Worm (Caenorhabditis elegans): ENCODE data around the gene Y27F2A.8.
"Not testable (repeated sequence)": the region's sequence is repeated elsewhere in the genome, so short reads cannot be mapped to it uniquely, and the experiment has no call there.

The Y27F2A.8 gene

ce11 chrII:3215762-3216161 lies 32.2 kb downstream of the Y27F2A.8 start, which contains the start of gene ZC239.3:
Gene ZC239.3 (plus strand): TSS chrII:3216062.
- not testable (repeated sequence) for TF ChIP-seq ceh-9, sdc-2, nhr-11 (tag; optimal IDR thresholded peaks at IDR 0.05)

- no peak for TF ChIP-seq gmeb-2 (tag; optimal IDR thresholded peaks at IDR 0.05)
Observed at ce11 chrII:3220723-3221122, 37.1 kb downstream of the Y27F2A.8 start, which contains the start of gene ZC239.22. Gene ZC239.22 (minus strand): TSS chrII:3220823.

ce11 chrII:3221730-3222129 lies 38.1 kb downstream of the Y27F2A.8 start, which contains the start of gene ZC239.14:
Gene ZC239.14 (minus strand): TSS chrII:3222034.
- no peak for TF ChIP-seq ttx-3 (tag; optimal IDR thresholded peaks at IDR 0.05)
- no peak for TF ChIP-seq ceh-9 (tag; optimal IDR thresholded peaks at IDR 0.05)
- no peak for TF ChIP-seq che-1 (tag; optimal IDR thresholded peaks at IDR 0.05)
- no peak for TF ChIP-seq hlh-6 (tag; optimal IDR thresholded peaks at IDR 0.05)
- TF ChIP-seq elt-2 (tag; optimal IDR thresholded peaks at IDR 0.05) = no peak

- TF ChIP-seq T23F11.4 (GFP tag; optimal IDR thresholded peaks at IDR 0.05) = no peak
- TF ChIP-seq fkh-6 (tag; optimal IDR thresholded peaks at IDR 0.05) = no peak
- TF ChIP-seq unc-55 (GFP tag; optimal IDR thresholded peaks at IDR 0.05) = no peak
- TF ChIP-seq elt-4 (tag; optimal IDR thresholded peaks at IDR 0.05) = no peak
- no peak for TF ChIP-seq npax-4 (tag; optimal IDR thresholded peaks at IDR 0.05)
- TF ChIP-seq Y22D7AL.16 (tag; optimal IDR thresholded peaks at IDR 0.05) = no peak
- TF ChIP-seq fax-1 (tag; optimal IDR thresholded peaks at IDR 0.05) = no peak
- no peak for TF ChIP-seq ceh-6 (GFP tag; optimal IDR thresholded peaks at IDR 0.05)
- TF ChIP-seq ref-2 (tag; optimal IDR thresholded peaks at IDR 0.05) = no peak
- TF ChIP-seq hlh-15 (tag; optimal IDR thresholded peaks at IDR 0.05) = no peak
- TF ChIP-seq ceh-48 (tag; optimal IDR thresholded peaks at IDR 0.05) = no peak
- TF ChIP-seq pros-1 (tag; optimal IDR thresholded peaks at IDR 0.05) = no peak
- TF ChIP-seq ceh-22 (tag; optimal IDR thresholded peaks at IDR 0.05) = no peak
- no peak for TF ChIP-seq ahr-1 (tag; optimal IDR thresholded peaks at IDR 0.05)
- no peak for TF ChIP-seq hlh-6 (tag; optimal IDR thresholded peaks at IDR 0.05)
- TF ChIP-seq nhr-11 (tag; optimal IDR thresholded peaks at IDR 0.05) = no peak
- no peak for TF ChIP-seq ceh-45 (GFP tag; IDR thresholded peaks at IDR 0.05)
- TF ChIP-seq fkh-10 (GFP tag; optimal IDR thresholded peaks at IDR 0.05) = no peak
- no peak for TF ChIP-seq che-1 (tag; optimal IDR thresholded peaks at IDR 0.05)
- TF ChIP-seq hlh-30 (tag; optimal IDR thresholded peaks at IDR 0.05; ENCODE audit: insufficient read depth) = no peak
Observed at ce11 chrII:3222686-3223085, 39.1 kb downstream of the Y27F2A.8 start, which contains the start of gene ZC239.13. Gene ZC239.13 (minus strand): TSS chrII:3222839.

ce11 chrII:3224631-3225030 lies 41.0 kb downstream of the Y27F2A.8 start, which contains the start of gene ZC239.15:
Gene ZC239.15 (minus strand): TSS chrII:3224731.
- TF ChIP-seq ceh-2 (tag; optimal IDR thresholded peaks at IDR 0.05) = no peak
- TF ChIP-seq eyg-1 (tag; optimal IDR thresholded peaks at IDR 0.05) = no peak
- TF ChIP-seq ceh-31 (tag; optimal IDR thresholded peaks at IDR 0.05) = no peak
- no peak for TF ChIP-seq lin-11 (tag; optimal IDR thresholded peaks at IDR 0.05)
- no peak for TF ChIP-seq hlh-8 (tag; optimal IDR thresholded peaks at IDR 0.05)
- no peak for TF ChIP-seq unc-3 (GFP tag; conservative IDR thresholded peaks at IDR 0.05)
- no peak for TF ChIP-seq unc-3 (tag; optimal IDR thresholded peaks at IDR 0.05)
- TF ChIP-seq tbx-7 (tag; optimal IDR thresholded peaks at IDR 0.05) = no peak
- no peak for TF ChIP-seq ceh-45 (GFP tag; IDR thresholded peaks at IDR 0.05)
- no peak for TF ChIP-seq nhr-232 (tag; optimal IDR thresholded peaks at IDR 0.05)
- no peak for TF ChIP-seq ahr-1 (tag; optimal IDR thresholded peaks at IDR 0.05)
- no peak for TF ChIP-seq nhr-11 (tag; optimal IDR thresholded peaks at IDR 0.05)
- TF ChIP-seq odd-2 (tag; optimal IDR thresholded peaks at IDR 0.05) = no peak
- TF ChIP-seq pag-3 (tag; optimal IDR thresholded peaks at IDR 0.05; ENCODE audit: borderline replicate concordance) = no peak
- TF ChIP-seq T23F11.4 (GFP tag; optimal IDR thresholded peaks at IDR 0.05) = no peak
- no peak for TF ChIP-seq ceh-6 (GFP tag; optimal IDR thresholded peaks at IDR 0.05)
- TF ChIP-seq tbx-2 (tag; optimal IDR thresholded peaks at IDR 0.05) = no peak
- no peak for TF ChIP-seq dve-1 (tag; optimal IDR thresholded peaks at IDR 0.05)
- TF ChIP-seq ceh-48 (tag; optimal IDR thresholded peaks at IDR 0.05) = no peak

All from whole organism, late embryonic.